Worm (Caenorhabditis elegans) whole organism, midembryonic: Measurements from ENCODE around the gene lipl-5.

ENCODE experiments used
- T22C8.4 ChIP-seq: fragments of 200-800 bp; sonication (Bioruptor generic); IDR thresholded peaks from 2 replicates; pipeline ENCODE4 v1.3.6; 2022; ENCODE audit warnings: missing genetic modification characterization, missing compliant biosample characterization
- cog-1 ChIP-seq: sonication (generic microtip); optimal IDR thresholded peaks from 2 replicates; lab custom pipeline; 2016; ENCODE audit warnings: missing genetic modification characterization, missing compliant biosample characterization
- flt-1 ChIP-seq: fragments of 200-800 bp; sonication (Bioruptor generic); IDR thresholded peaks from 2 replicates; pipeline ENCODE4 v1.3.6; 2022; ENCODE audit warnings: missing genetic modification characterization, missing compliant biosample characterization
- klf-2 ChIP-seq: fragments of 200-800 bp; sonication (Bioruptor generic); conservative IDR thresholded peaks from 2 replicates; pipeline ENCODE4 v1.3.6; 2022; ENCODE audit warnings: missing genetic modification reagents, missing genetic modification characterization, missing compliant biosample characterization
- med-1 ChIP-seq: sonication (generic microtip); optimal IDR thresholded peaks from 2 replicates; lab custom pipeline; 2017; ENCODE audit warnings: missing genetic modification characterization, mild to moderate bottlenecking, missing compliant biosample characterization, antibody characterized with exemption, missing genetic modification reagents; ENCODE audit not compliant: insufficient read depth
- tab-1 ChIP-seq: fragments of 200-800 bp; sonication (Bioruptor generic); IDR thresholded peaks from 2 replicates; pipeline ENCODE4 v1.3.6; 2022; ENCODE audit warnings: missing genetic modification characterization, missing compliant biosample characterization
- ztf-29 ChIP-seq: fragments of 200-800 bp; sonication (Bioruptor generic); IDR thresholded peaks from 2 replicates; pipeline ENCODE4 v1.3.6; 2022; ENCODE audit warnings: missing genetic modification reagents, missing genetic modification characterization, missing compliant biosample characterization

- TF ChIP-seq ztf-29 (GFP tag; lab: Robert Waterston, UW) (no peak), tab-1 (GFP tag; lab: Robert Waterston, UW) (no peak), flt-1 (no peak), klf-2 (GFP tag; lab: Robert Waterston, UW) (no peak), T22C8.4 (GFP tag; lab: Robert Waterston, UW) (no peak), med-1 (GFP tag; lab: Kevin White, UChicago) (no peak), cog-1 (no peak)
Observed at ce11 chrV:381227-381950, 4.2 kb upstream of the lipl-5 start, which contains the start of gene ZK6.8.
